Worm (Caenorhabditis elegans) whole organism, L4/young adult: ENCODE results near the gene grd-14.

ENCODE experiments used
- W03F9.2 ChIP-seq: fragments of 150-350 bp; optimal IDR thresholded peaks from 2 replicates; lab custom pipeline; 2014; ENCODE audit warnings: missing biosample characterization, missing genetic modification characterization
- dao-5 ChIP-seq: sonication (generic microtip); optimal IDR thresholded peaks from 2 replicates; lab custom pipeline; 2016; ENCODE audit warnings: missing genotype, missing genetic modification characterization, moderate library complexity, missing compliant biosample characterization
- him-1 ChIP-seq: sonication (generic microtip); optimal IDR thresholded peaks from 2 replicates; lab custom pipeline; 2016; ENCODE audit warnings: missing genotype, missing genetic modification reagents, missing genetic modification characterization, missing compliant biosample characterization

The grd-14 gene

DNA sequence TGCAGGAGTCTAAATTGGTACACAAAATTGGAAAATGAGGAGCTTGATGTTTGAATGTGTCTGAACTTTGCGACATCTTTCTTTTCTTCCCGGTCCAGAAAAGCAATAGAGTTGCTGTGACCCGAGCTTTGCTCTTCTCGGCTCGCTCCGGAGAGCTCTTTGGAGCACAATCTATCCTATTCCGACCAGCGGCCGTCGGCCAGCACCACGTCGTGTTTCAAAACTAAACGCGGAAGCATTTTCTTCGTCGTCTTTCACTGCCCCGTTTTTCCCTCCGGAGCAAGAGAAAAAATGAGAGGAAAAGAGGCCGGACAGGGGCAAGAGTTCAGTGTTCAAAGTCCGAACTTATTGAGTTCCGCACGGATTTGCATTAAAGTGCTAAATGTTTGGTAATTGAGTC is 20.8 kb upstream of the grd-14 start:
- TF ChIP-seq dao-5 (tag; lab: Kevin White, UChicago) (no peak), W03F9.2 (tag; lab: Kevin White, UChicago) (no peak), him-1 (tag; lab: Kevin White, UChicago) (no peak)

- TF ChIP-seq him-1 (tag; lab: Kevin White, UChicago) (no peak), dao-5 (tag; lab: Kevin White, UChicago) (no peak), W03F9.2 (tag; lab: Kevin White, UChicago) (no peak)
These were observed 18.1 kb upstream of the grd-14 start for ce11 chrX:8481716-8482115.

- no peak for TF ChIP-seq him-1 (tag; lab: Kevin White, UChicago)
- no peak for TF ChIP-seq dao-5 (tag; lab: Kevin White, UChicago)
- TF ChIP-seq W03F9.2 (tag; lab: Kevin White, UChicago) = no peak
These were observed 15.9 kb upstream of the grd-14 start for ce11 chrX:8483951-8484350.

DNA sequence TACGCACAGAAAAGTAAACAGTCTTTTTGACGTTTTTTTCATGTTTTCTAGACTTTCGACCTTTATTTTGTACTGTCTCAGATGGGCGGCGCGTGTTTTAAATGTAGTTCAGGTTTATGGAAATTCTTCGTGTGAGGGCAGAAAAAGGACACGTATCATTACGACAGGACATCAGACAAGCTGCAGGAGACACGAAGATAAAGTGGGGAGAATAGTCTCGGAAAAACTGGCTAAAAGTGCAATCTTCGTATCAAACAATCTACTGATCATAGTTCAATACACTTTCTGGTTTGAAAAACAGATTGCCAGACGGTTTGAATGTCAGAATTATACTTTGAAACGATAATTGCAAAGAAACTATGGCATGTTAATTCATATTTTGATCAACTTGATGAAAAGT is 14.4 kb upstream of the grd-14 start:
- TF ChIP-seq dao-5 (tag; lab: Kevin White, UChicago) = no peak
- no peak for TF ChIP-seq him-1 (tag; lab: Kevin White, UChicago)
- TF ChIP-seq W03F9.2 (tag; lab: Kevin White, UChicago) = no peak

DNA sequence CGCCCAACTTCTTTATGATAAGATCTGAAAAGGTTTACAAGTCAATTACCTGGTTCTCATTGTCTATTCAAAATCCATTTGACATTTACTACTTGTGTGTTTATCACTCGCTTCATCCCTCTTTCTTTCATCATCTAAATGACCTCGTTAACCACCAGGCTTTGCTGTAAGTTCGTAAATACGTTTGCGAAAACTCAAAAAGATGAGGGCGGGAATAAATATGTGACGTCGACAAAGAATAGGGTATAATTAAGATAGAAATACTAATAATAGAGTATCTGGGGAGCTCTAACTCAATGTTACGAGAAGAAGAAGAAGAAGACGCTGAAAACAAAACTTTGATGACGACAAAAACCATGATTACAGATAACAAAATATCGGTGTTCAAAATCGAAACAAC is 10.4 kb upstream of the grd-14 start:
- TF ChIP-seq him-1 (tag; lab: Kevin White, UChicago) (no peak), dao-5 (tag; lab: Kevin White, UChicago) (no peak), W03F9.2 (tag; lab: Kevin White, UChicago) (no peak)

ce11 chrX:8489886-8490285 is 9.9 kb upstream of the grd-14 start:
- TF ChIP-seq him-1 (tag; lab: Kevin White, UChicago) (no peak), W03F9.2 (tag; lab: Kevin White, UChicago) (no peak), dao-5 (tag; lab: Kevin White, UChicago) (no peak)

DNA sequence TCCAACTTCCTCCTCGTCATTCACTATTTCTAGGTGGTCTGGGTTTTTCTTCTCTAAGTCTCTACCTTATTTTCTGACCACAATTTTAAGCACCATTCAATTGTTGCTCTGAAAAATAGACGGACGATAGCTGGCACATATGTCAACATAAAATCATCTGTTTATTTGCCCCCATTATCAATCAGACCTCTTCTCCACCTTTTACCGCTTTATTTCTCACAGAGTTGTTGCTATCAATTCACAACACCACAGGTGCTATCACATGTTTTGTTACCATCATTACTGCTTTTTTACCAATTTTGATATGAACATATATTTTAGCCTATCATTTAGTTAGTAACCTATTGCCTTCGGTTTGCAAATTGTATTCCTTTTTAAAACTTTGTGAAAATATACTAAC is 7.1 kb upstream of the grd-14 start:
- TF ChIP-seq dao-5 (tag; lab: Kevin White, UChicago) = no peak
- TF ChIP-seq W03F9.2 (tag; lab: Kevin White, UChicago) = no peak
- TF ChIP-seq him-1 (tag; lab: Kevin White, UChicago) = no peak

DNA sequence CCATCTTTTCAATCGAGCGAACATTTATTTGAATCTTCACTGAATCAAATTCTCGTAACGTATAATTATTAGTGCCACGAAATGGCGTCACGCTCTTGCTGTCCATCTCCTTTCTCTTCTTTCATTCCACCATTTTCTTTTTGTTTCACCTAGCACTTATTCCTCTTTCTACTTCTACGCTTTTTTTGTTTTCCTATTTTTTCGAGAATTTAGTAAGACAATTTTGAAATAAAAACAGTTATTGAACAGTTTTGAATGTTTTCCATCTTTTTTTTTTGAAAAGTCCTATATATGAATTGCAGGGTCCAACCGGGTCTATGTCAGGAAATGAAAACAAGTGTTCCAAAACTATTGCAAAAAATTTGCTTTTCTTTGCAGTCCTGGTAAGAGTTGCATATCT is 4.8 kb upstream of the grd-14 start, which contains the start of gene T01B10.5:
Gene T01B10.5 (plus strand): TSS at position 301 of the 400 bp plus-strand sequence.
- no peak for TF ChIP-seq W03F9.2 (tag; lab: Kevin White, UChicago)
- TF ChIP-seq him-1 (tag; lab: Kevin White, UChicago) = no peak
- no peak for TF ChIP-seq dao-5 (tag; lab: Kevin White, UChicago)

- TF ChIP-seq him-1 (tag; lab: Kevin White, UChicago) = no peak
- TF ChIP-seq dao-5 (tag; lab: Kevin White, UChicago) = no peak
- TF ChIP-seq W03F9.2 (tag; lab: Kevin White, UChicago) = no peak
These were observed 1.1 kb downstream of the grd-14 start, which contains the start of gene grd-4 for ce11 chrX:8500922-8501321. grd-4 (plus strand) TSS chrX:8501222.

ce11 chrX:8504207-8504606 is 4.4 kb downstream of the grd-14 start:
- TF ChIP-seq W03F9.2 (tag; lab: Kevin White, UChicago) (no peak), him-1 (tag; lab: Kevin White, UChicago) (no peak), dao-5 (tag; lab: Kevin White, UChicago) (no peak)

DNA sequence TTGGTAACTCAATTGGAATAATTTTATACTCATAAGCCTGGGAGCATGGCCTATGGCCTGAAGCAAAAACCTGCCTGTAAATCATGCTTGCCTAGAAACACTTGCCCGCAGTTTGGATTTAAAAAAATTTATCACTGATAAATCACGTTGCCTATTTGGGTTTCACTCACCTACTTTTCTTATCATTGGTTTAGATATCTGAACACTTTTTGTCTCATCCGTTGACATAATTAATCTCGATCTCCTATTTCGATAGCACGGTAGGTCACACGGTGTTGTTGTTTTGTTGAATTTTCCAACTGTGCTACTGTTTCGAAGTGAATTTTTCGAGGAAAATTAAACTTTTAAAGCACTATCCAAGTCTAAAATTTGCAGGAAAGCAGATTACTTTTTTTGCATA is 7.2 kb downstream of the grd-14 start:
- TF ChIP-seq dao-5 (tag; lab: Kevin White, UChicago) (no peak), him-1 (tag; lab: Kevin White, UChicago) (no peak), W03F9.2 (tag; lab: Kevin White, UChicago) (no peak)

DNA sequence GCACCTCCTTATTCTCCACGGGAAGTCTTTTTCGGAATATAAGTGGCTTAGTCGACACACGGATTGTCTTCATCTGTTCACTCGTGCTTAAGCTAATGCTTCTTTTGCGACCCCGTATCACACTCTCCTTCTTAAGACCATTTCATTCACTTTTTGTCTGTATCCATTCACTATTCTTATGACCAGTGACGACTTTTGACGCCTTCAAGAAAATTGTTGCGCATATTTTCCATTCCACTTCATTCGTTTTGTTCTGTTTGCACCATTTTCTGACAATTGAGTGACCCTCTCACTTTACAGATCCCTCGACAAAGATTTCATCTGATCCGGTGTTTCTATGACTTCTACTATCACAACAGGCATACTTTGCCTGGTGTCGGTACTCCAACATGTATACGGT is 7.8 kb downstream of the grd-14 start, which contains the start of gene H03E18.1:
Gene H03E18.1 (plus strand): TSS at position 301 of the 400 bp plus-strand sequence.
- no peak for TF ChIP-seq dao-5 (tag; lab: Kevin White, UChicago)

- TF ChIP-seq him-1 (tag; lab: Kevin White, UChicago) (no peak), W03F9.2 (tag; lab: Kevin White, UChicago) (no peak), dao-5 (tag; lab: Kevin White, UChicago) (no peak)
These were observed 9.3 kb downstream of the grd-14 start for ce11 chrX:8509088-8509487.

- no peak for TF ChIP-seq him-1 (tag; lab: Kevin White, UChicago)
- TF ChIP-seq dao-5 (tag; lab: Kevin White, UChicago) = no peak
- no peak for TF ChIP-seq W03F9.2 (tag; lab: Kevin White, UChicago)
These were observed 20.6 kb downstream of the grd-14 start, which contains the start of gene H03E18.2 for ce11 chrX:8520402-8520801. H03E18.2 (minus strand) TSS chrX:8520502.
